Fruit fly (Drosophila melanogaster): ENCODE data around the gene MESR3.

dm6 chr2L:18584617-18585016 lies 32.4 kb upstream of the MESR3 start:
- TF ChIP-seq rgr (GFP tag; optimal IDR thresholded peaks at IDR 0.05) = no peak
- TF ChIP-seq OdsH (GFP tag; optimal IDR thresholded peaks at IDR 0.05) = no peak
- no peak for TF ChIP-seq HLH106 (tag; optimal IDR thresholded peaks at IDR 0.05)
- TF ChIP-seq Myc (optimal IDR thresholded peaks at IDR 0.05) = no peak
- no peak for TF ChIP-seq CG32264 (GFP tag; optimal IDR thresholded peaks at IDR 0.05)
- TF ChIP-seq Dif (GFP tag; optimal IDR thresholded peaks at IDR 0.05; ENCODE audit: partially characterized antibody) = no peak

Data from whole organism, wandering third instar larva.